Worm (Caenorhabditis elegans): Measurements from ENCODE around the gene nspc-18.

Gene nspc-18

ce11 chrX:14539468-14539867, 12.0 kb upstream of the nspc-18 start:
- no peak for TF ChIP-seq pha-4 (tag; optimal IDR thresholded peaks at IDR 0.05)
- no peak for TF ChIP-seq ceh-83 (GFP tag; optimal IDR thresholded peaks at IDR 0.05)
- no peak for TF ChIP-seq unc-39 (tag; optimal IDR thresholded peaks at IDR 0.05)
- TF ChIP-seq elt-1 (tag; optimal IDR thresholded peaks at IDR 0.05; ENCODE audit: borderline replicate concordance, insufficient read depth): no peak
- TF ChIP-seq lin-32 (GFP tag; optimal IDR thresholded peaks at IDR 0.05): no peak
- no peak for TF ChIP-seq sem-2 (GFP tag; optimal IDR thresholded peaks at IDR 0.05)
- TF ChIP-seq mls-2 (tag; optimal IDR thresholded peaks at IDR 0.05): no peak
- no peak for TF ChIP-seq hlh-1 (tag; optimal IDR thresholded peaks at IDR 0.05)
- TF ChIP-seq ces-1 (GFP tag; optimal IDR thresholded peaks at IDR 0.05): no peak
- no peak for TF ChIP-seq nhr-2 (tag; optimal IDR thresholded peaks at IDR 0.05)
- no peak for TF ChIP-seq drap-1 (GFP tag; optimal IDR thresholded peaks at IDR 0.05)
- TF ChIP-seq nhr-28 (tag; optimal IDR thresholded peaks at IDR 0.05): no peak
- TF ChIP-seq ceh-39 (tag; optimal IDR thresholded peaks at IDR 0.05): no peak
- no peak for TF ChIP-seq nhr-12 (tag; optimal IDR thresholded peaks at IDR 0.05)
- no peak for TF ChIP-seq lsy-2 (tag; optimal IDR thresholded peaks at IDR 0.05)
- no peak for TF ChIP-seq flh-1 (GFP tag; optimal IDR thresholded peaks at IDR 0.05)
- TF ChIP-seq cnd-1 (tag; optimal IDR thresholded peaks at IDR 0.05): no peak
- TF ChIP-seq elt-3 (tag; optimal IDR thresholded peaks at IDR 0.05): no peak

DNA sequence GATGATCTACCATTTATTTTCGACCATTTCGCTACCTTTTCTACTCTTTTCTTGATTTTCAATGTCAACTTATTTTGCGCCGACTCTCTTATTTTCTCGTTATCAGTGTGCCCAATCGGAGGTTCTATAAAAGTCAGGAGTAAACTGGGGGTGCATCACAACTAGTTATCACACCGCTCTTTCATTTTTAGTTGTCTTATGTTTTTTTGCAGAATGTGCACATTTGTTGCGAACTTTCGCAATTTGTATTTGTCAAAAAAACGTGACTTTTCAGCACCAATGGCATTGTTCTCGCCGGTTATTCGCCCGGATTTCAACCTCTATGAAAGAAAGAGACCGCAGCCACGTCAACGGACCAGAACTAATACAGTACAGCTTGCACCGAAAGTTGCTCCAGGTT, 10.2 kb upstream of the nspc-18 start:
- TF ChIP-seq nhr-28 (tag; optimal IDR thresholded peaks at IDR 0.05) (no peak), unc-62 (GFP tag; optimal IDR thresholded peaks at IDR 0.05) (no peak), lin-32 (GFP tag; optimal IDR thresholded peaks at IDR 0.05) (no peak), unc-39 (tag; optimal IDR thresholded peaks at IDR 0.05) (no peak), ceh-83 (GFP tag; optimal IDR thresholded peaks at IDR 0.05) (no peak), ham-2 (GFP tag; optimal IDR thresholded peaks at IDR 0.05) (no peak), nhr-76 (tag; optimal IDR thresholded peaks at IDR 0.05) (no peak), zip-8 (tag; optimal IDR thresholded peaks at IDR 0.05) (no peak), tbx-8 (GFP tag; optimal IDR thresholded peaks at IDR 0.05) (no peak), nhr-2 (tag; optimal IDR thresholded peaks at IDR 0.05) (no peak), drap-1 (GFP tag; optimal IDR thresholded peaks at IDR 0.05) (no peak), ceh-43 (GFP tag; optimal IDR thresholded peaks at IDR 0.05) (no peak), mab-5 (tag; optimal IDR thresholded peaks at IDR 0.05) (no peak), mep-1 (tag; optimal IDR thresholded peaks at IDR 0.05) (no peak), ces-1 (GFP tag; optimal IDR thresholded peaks at IDR 0.05) (no peak), pha-4 (tag; optimal IDR thresholded peaks at IDR 0.05) (no peak), flh-1 (GFP tag; optimal IDR thresholded peaks at IDR 0.05) (no peak), M03D4.4 (tag; optimal IDR thresholded peaks at IDR 0.05) (no peak), blmp-1 (tag; optimal IDR thresholded peaks at IDR 0.05) (no peak), bed-3 (GFP tag; optimal IDR thresholded peaks at IDR 0.05) (no peak)

- TF ChIP-seq M03D4.4 (tag; optimal IDR thresholded peaks at IDR 0.05): no peak
- no peak for TF ChIP-seq cnd-1 (tag; optimal IDR thresholded peaks at IDR 0.05)
- no peak for TF ChIP-seq ceh-83 (GFP tag; optimal IDR thresholded peaks at IDR 0.05)
- no peak for TF ChIP-seq ceh-39 (tag; optimal IDR thresholded peaks at IDR 0.05)
- no peak for TF ChIP-seq nhr-2 (tag; optimal IDR thresholded peaks at IDR 0.05)
- TF ChIP-seq ces-1 (GFP tag; optimal IDR thresholded peaks at IDR 0.05): no peak
- TF ChIP-seq flh-1 (GFP tag; optimal IDR thresholded peaks at IDR 0.05): no peak
- TF ChIP-seq unc-120 (tag; optimal IDR thresholded peaks at IDR 0.05; ENCODE audit: poor library complexity, severe bottlenecking): no peak
- no peak for TF ChIP-seq lin-13 (tag; optimal IDR thresholded peaks at IDR 0.05)
- TF ChIP-seq nhr-76 (tag; optimal IDR thresholded peaks at IDR 0.05): no peak
- TF ChIP-seq drap-1 (GFP tag; optimal IDR thresholded peaks at IDR 0.05): no peak
- TF ChIP-seq pha-4 (tag; optimal IDR thresholded peaks at IDR 0.05): no peak
- TF ChIP-seq hlh-1 (tag; optimal IDR thresholded peaks at IDR 0.05): no peak
- TF ChIP-seq nhr-12 (tag; optimal IDR thresholded peaks at IDR 0.05): no peak
- TF ChIP-seq sem-2 (GFP tag; optimal IDR thresholded peaks at IDR 0.05): no peak
- no peak for TF ChIP-seq ztf-11 (tag; optimal IDR thresholded peaks at IDR 0.05)
- TF ChIP-seq elt-3 (tag; optimal IDR thresholded peaks at IDR 0.05): no peak
- TF ChIP-seq ham-2 (GFP tag; optimal IDR thresholded peaks at IDR 0.05): no peak
- TF ChIP-seq mab-5 (tag; optimal IDR thresholded peaks at IDR 0.05): no peak
Measured at ce11 chrX:14535913-14536312, 8.5 kb upstream of the nspc-18 start.

DNA sequence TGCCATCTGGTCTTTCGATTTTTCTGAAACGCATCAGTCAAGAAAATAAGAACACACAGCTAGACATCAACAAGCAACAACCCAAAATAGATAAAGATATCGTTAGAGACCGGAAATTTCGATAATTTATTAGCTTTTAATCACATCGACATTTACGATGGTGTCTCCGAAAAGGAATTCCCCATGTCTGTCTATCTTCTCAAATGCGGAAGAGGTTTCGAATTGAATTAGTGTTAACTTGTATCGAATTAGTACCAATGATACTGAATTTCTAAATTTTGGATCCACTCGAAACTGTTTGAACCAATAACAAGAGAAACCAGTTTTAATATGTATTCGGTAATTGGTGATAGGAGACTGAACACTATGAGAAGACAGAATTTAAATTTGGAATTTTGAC, 7.1 kb upstream of the nspc-18 start:
- TF ChIP-seq nhr-28 (tag; optimal IDR thresholded peaks at IDR 0.05) (no peak), ceh-43 (GFP tag; optimal IDR thresholded peaks at IDR 0.05) (no peak), zip-8 (tag; optimal IDR thresholded peaks at IDR 0.05) (no peak), bed-3 (GFP tag; optimal IDR thresholded peaks at IDR 0.05) (no peak), lin-13 (tag; optimal IDR thresholded peaks at IDR 0.05) (no peak), flh-1 (GFP tag; optimal IDR thresholded peaks at IDR 0.05) (no peak), lsy-2 (tag; optimal IDR thresholded peaks at IDR 0.05) (no peak), ztf-11 (tag; optimal IDR thresholded peaks at IDR 0.05) (no peak), cnd-1 (tag; optimal IDR thresholded peaks at IDR 0.05) (no peak), nhr-12 (tag; optimal IDR thresholded peaks at IDR 0.05) (no peak), ceh-83 (GFP tag; optimal IDR thresholded peaks at IDR 0.05) (no peak), lin-32 (GFP tag; optimal IDR thresholded peaks at IDR 0.05) (no peak)

Data from whole organism, mixed stage, embryonic.